Comparison of ENCODE assay signal across 5 worm cellular contexts in the genomic region with DNA sequence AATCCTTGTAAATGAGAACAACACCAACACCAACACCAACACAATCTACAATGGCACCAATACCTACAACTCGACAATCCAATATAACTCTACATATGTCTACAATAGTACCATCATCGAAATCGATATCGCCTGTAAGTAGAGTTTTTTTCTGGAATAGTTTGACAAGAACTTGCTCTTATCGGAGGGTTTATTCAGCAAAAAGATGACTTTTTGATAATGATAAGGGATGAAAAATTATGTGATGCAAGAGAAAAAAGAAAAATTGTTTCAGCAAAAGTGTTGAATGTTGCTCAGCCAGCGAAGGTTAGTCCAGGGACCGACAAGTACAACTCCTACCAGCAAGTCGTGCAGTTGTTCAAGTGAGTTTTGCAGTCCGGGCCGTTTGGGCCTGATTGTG.
TF ChIP-seq lines count a peak whose summit lies in the region.

No protein-coding gene starts in this region.

TF ChIP-seq in whole organism, L1 larva, 84 proteins besides CTCF, POLR2A, EP300 and RAD21:
- TF ChIP-seq nhr-19 (GFP tag; conservative IDR thresholded peaks at IDR 0.05; lab: Robert Waterston, UW) = no peak
- no peak for TF ChIP-seq Y116A8C.19 (tag; optimal IDR thresholded peaks at IDR 0.05; lab: Kevin White, UChicago; ENCODE audit: borderline replicate concordance)
- no peak for TF ChIP-seq rnt-1 (tag; optimal IDR thresholded peaks at IDR 0.05; lab: Kevin White, UChicago)
- TF ChIP-seq elt-2 (tag; optimal IDR thresholded peaks at IDR 0.05; lab: Kevin White, UChicago) = peak; percentile 25
TF ChIP-seq in whole organism, L1 larva: peak in this region for 1.

TF ChIP-seq in whole organism, L2 larva, 48 proteins besides CTCF, POLR2A, EP300 and RAD21:
- TF ChIP-seq C34F6.9 (tag; optimal IDR thresholded peaks at IDR 0.05; lab: Kevin White, UChicago) = no peak
- no peak for TF ChIP-seq snpc-4 (tag; optimal IDR thresholded peaks at IDR 0.05; lab: Kevin White, UChicago)
- TF ChIP-seq sma-3 (GFP tag; optimal IDR thresholded peaks at IDR 0.05; lab: Kevin White, UChicago) = no peak
- TF ChIP-seq crh-2 (tag; optimal IDR thresholded peaks at IDR 0.05; lab: Kevin White, UChicago) = no peak
- TF ChIP-seq nhr-77 (tag; optimal IDR thresholded peaks at IDR 0.05; lab: Kevin White, UChicago) = no peak
- TF ChIP-seq unc-55 (GFP tag; optimal IDR thresholded peaks at IDR 0.05; lab: Kevin White, UChicago) = no peak
- TF ChIP-seq nhr-237 (tag; optimal IDR thresholded peaks at IDR 0.05; lab: Kevin White, UChicago) = no peak
- TF ChIP-seq elt-3 (tag; optimal IDR thresholded peaks at IDR 0.05; lab: Kevin White, UChicago) = no peak
- TF ChIP-seq nhr-129 (tag; optimal IDR thresholded peaks at IDR 0.05; lab: Kevin White, UChicago) = peak; percentile 38
- no peak for TF ChIP-seq alr-1 (tag; optimal IDR thresholded peaks at IDR 0.05; lab: Kevin White, UChicago)
- TF ChIP-seq fos-1 (tag; optimal IDR thresholded peaks at IDR 0.05; lab: Kevin White, UChicago) = peak; percentile 85

TF ChIP-seq in whole organism, L3 larva, 47 proteins besides CTCF, POLR2A, EP300 and RAD21:
- TF ChIP-seq ceh-82 (tag; optimal IDR thresholded peaks at IDR 0.05; lab: Kevin White, UChicago) (no peak), ZK546.5 (tag; optimal IDR thresholded peaks at IDR 0.05; lab: Kevin White, UChicago) (no peak), elt-2 (tag; optimal IDR thresholded peaks at IDR 0.05; lab: Kevin White, UChicago) (peak; percentile 56), pqm-1 (tag; optimal IDR thresholded peaks at IDR 0.05; lab: Kevin White, UChicago) (peak; percentile 1), mml-1 (tag; optimal IDR thresholded peaks at IDR 0.05; lab: Kevin White, UChicago) (no peak), ztf-4 (tag; optimal IDR thresholded peaks at IDR 0.05; lab: Kevin White, UChicago) (no peak)

TF ChIP-seq in whole organism, L4 larva, 104 proteins besides CTCF, POLR2A, EP300 and RAD21:
- TF ChIP-seq pqm-1 (tag; optimal IDR thresholded peaks at IDR 0.05; lab: Kevin White, UChicago) = peak; percentile 71
- TF ChIP-seq dmd-6 (GFP tag; IDR thresholded peaks at IDR 0.05; lab: Robert Waterston, UW) = 0 out of 2 replicates have a peak, but pooled peaks have one; percentile 24
- TF ChIP-seq nhr-42 (GFP tag; IDR thresholded peaks at IDR 0.05; lab: Robert Waterston, UW) = no peak
- TF ChIP-seq unc-62 (GFP tag; optimal IDR thresholded peaks at IDR 0.05 in 1 of 2; lab: Kevin White, UChicago) = peak in 1 of 2 experiments; percentile 77
- TF ChIP-seq unc-62 (tag; optimal IDR thresholded peaks at IDR 0.05; lab: Kevin White, UChicago) = no peak
- peak; percentile 10 for TF ChIP-seq nhr-28 (tag; optimal IDR thresholded peaks at IDR 0.05; lab: Kevin White, UChicago)

TF ChIP-seq in whole organism, young adult, 124 proteins besides CTCF, POLR2A, EP300 and RAD21:
- TF ChIP-seq nhr-80 (tag; optimal IDR thresholded peaks at IDR 0.05; lab: Kevin White, UChicago) (peak; percentile 42), ceh-40 (GFP tag; IDR thresholded peaks at IDR 0.05; lab: Robert Waterston, UW) (no peak)
